Fruit fly (Drosophila melanogaster) whole organism, embryonic: Measurements from ENCODE around the gene CG31612.

Experiments
- Aef1 ChIP-seq: fragments of 200-800 bp; sonication (Bioruptor generic); IDR thresholded peaks from 3 replicates; pipeline ENCODE4 v1.3.6; 2022; ENCODE audit warnings: missing biosample characterization, missing genetic modification characterization
- Asciz ChIP-seq: fragments of 200-800 bp; sonication (Bioruptor generic); optimal IDR thresholded peaks from 2 replicates; lab custom pipeline; 2017; ENCODE audit warnings: missing biosample characterization, mild to moderate bottlenecking, missing genetic modification characterization, missing genetic modification reagents
- CG12071 ChIP-seq: fragments of 200-800 bp; sonication (Bioruptor generic); optimal IDR thresholded peaks from 3 replicates; lab custom pipeline; 2018; ENCODE audit warnings: missing biosample characterization, mild to moderate bottlenecking, missing genetic modification characterization
- CG1233 ChIP-seq: fragments of 200-800 bp; sonication (Bioruptor generic); optimal IDR thresholded peaks from 4 replicates; lab custom pipeline; 2018; ENCODE audit warnings: missing biosample characterization, mild to moderate bottlenecking, missing genetic modification characterization
- CG12391 ChIP-seq: fragments of 200-800 bp; sonication (Bioruptor generic); optimal IDR thresholded peaks from 3 replicates; lab custom pipeline; 2018; ENCODE audit warnings: missing biosample characterization, mild to moderate bottlenecking, missing genetic modification characterization, moderate library complexity
- CG14050 ChIP-seq: fragments of 200-800 bp; sonication (Bioruptor generic); IDR thresholded peaks from 3 replicates; pipeline ENCODE4 v1.3.6; 2022; ENCODE audit warnings: missing biosample characterization, missing genetic modification characterization
- CG16779 ChIP-seq: fragments of 200-800 bp; sonication (Bioruptor generic); IDR thresholded peaks from 2 replicates; pipeline ENCODE4 v1.3.6; 2022; ENCODE audit warnings: missing biosample characterization, missing genetic modification characterization
- CG17359 ChIP-seq: fragments of 200-800 bp; sonication (Bioruptor generic); optimal IDR thresholded peaks from 3 replicates; lab custom pipeline; 2018; ENCODE audit warnings: missing biosample characterization, mild to moderate bottlenecking, missing genetic modification characterization, moderate library complexity
- CG17568 ChIP-seq: fragments of 200-800 bp; sonication (Bioruptor generic); optimal IDR thresholded peaks from 2 replicates; lab custom pipeline; 2018; ENCODE audit warnings: missing biosample characterization, mild to moderate bottlenecking, missing genetic modification characterization, moderate library complexity
- CG30403 ChIP-seq: fragments of 200-800 bp; sonication (Bioruptor generic); optimal IDR thresholded peaks from 3 replicates; lab custom pipeline; 2016; ENCODE audit warnings: missing biosample characterization, missing genetic modification characterization
- CG31224 ChIP-seq: fragments of 200-800 bp; sonication (Bioruptor generic); IDR thresholded peaks from 2 replicates; pipeline ENCODE4 v1.3.6; 2022; ENCODE audit warnings: missing biosample characterization, missing genetic modification characterization
- CG31365 ChIP-seq: fragments of 200-800 bp; sonication (Bioruptor generic); optimal IDR thresholded peaks from 2 replicates; lab custom pipeline; 2018; ENCODE audit warnings: missing biosample characterization, mild to moderate bottlenecking, missing genetic modification characterization
- CG32767 ChIP-seq: fragments of 200-800 bp; sonication (Bioruptor generic); IDR thresholded peaks from 2 replicates; pipeline ENCODE4 v1.3.6; 2022; ENCODE audit warnings: missing biosample characterization, missing genetic modification characterization
- CG3281 ChIP-seq: fragments of 200-800 bp; sonication (Bioruptor generic); optimal IDR thresholded peaks from 3 replicates; lab custom pipeline; 2017; ENCODE audit warnings: missing biosample characterization, mild to moderate bottlenecking, missing genetic modification characterization
- CG33557 ChIP-seq: fragments of 200-800 bp; sonication (Bioruptor generic); optimal IDR thresholded peaks from 2 replicates; lab custom pipeline; 2019; ENCODE audit warnings: missing biosample characterization, mild to moderate bottlenecking, missing genetic modification characterization, moderate library complexity
- CG42726 ChIP-seq: fragments of 200-800 bp; sonication (Bioruptor generic); IDR thresholded peaks from 2 replicates; pipeline ENCODE4 v1.3.6; 2022; ENCODE audit warnings: missing biosample characterization, missing genetic modification characterization; ENCODE audit not compliant: partially characterized antibody
- CG6254 ChIP-seq: fragments of 200-800 bp; sonication (Bioruptor generic); optimal IDR thresholded peaks from 3 replicates; lab custom pipeline; 2017; ENCODE audit warnings: mild to moderate bottlenecking, missing biosample characterization, missing genetic modification reagents, missing genetic modification characterization
- CG6791 ChIP-seq: fragments of 200-800 bp; sonication (Bioruptor generic); IDR thresholded peaks from 3 replicates; pipeline ENCODE4 v1.3.6; 2022; ENCODE audit warnings: missing biosample characterization, missing genetic modification characterization; ENCODE audit not compliant: partially characterized antibody
- CG8089 ChIP-seq: fragments of 200-800 bp; sonication (Bioruptor generic); optimal IDR thresholded peaks from 3 replicates; lab custom pipeline; 2016; ENCODE audit warnings: missing biosample characterization, missing genetic modification characterization
- Doc2 ChIP-seq: fragments of 200-800 bp; sonication (Bioruptor generic); IDR thresholded peaks from 2 replicates; pipeline ENCODE4 v1.3.6; 2022; ENCODE audit warnings: missing biosample characterization, missing genetic modification characterization
- Dref ChIP-seq: fragments of 200-800 bp; sonication (Bioruptor generic); IDR thresholded peaks from 2 replicates; pipeline ENCODE4 v1.3.6; 2022; ENCODE audit warnings: missing biosample characterization, missing genetic modification characterization
- Drgx ChIP-seq: fragments of 200-800 bp; sonication (Bioruptor generic); IDR thresholded peaks from 2 replicates; pipeline ENCODE4 v1.3.6; 2022; ENCODE audit warnings: missing biosample characterization, missing genetic modification characterization
- Eip74EF ChIP-seq, 2 experiments: fragments of 200-800 bp in 1 of 2; fragments of >200 bp in 1 of 2; sonication (Bioruptor generic) in 1 of 2; optimal IDR thresholded peaks; 2 replicates each; lab custom pipeline; 2017 to 2019; ENCODE audit warnings: missing biosample characterization in 2 of 2, missing genetic modification characterization in 2 of 2, mild to moderate bottlenecking in 1 of 2, moderate library complexity in 1 of 2
- Elba2 ChIP-seq: fragments of 200-800 bp; sonication (Bioruptor generic); optimal IDR thresholded peaks from 3 replicates; lab custom pipeline; 2016; ENCODE audit warnings: missing biosample characterization, missing genetic modification characterization
- Ets65A ChIP-seq: fragments of 200-800 bp; sonication (Bioruptor generic); peaks from one replicate; lab custom pipeline; 2016; ENCODE audit warnings: missing biosample characterization, missing genetic modification characterization
- Fer3 ChIP-seq: fragments of 200-800 bp; sonication (Bioruptor generic); optimal IDR thresholded peaks from 2 replicates; lab custom pipeline; 2018; ENCODE audit warnings: missing biosample characterization, mild to moderate bottlenecking, missing genetic modification characterization, moderate library complexity
- GATAe ChIP-seq: fragments of 200-800 bp; sonication (Bioruptor generic); conservative IDR thresholded peaks from 2 replicates; pipeline ENCODE4 v1.3.6; 2022; ENCODE audit warnings: missing biosample characterization, missing genetic modification characterization
- H15 ChIP-seq: fragments of 200-800 bp; sonication (Bioruptor generic); IDR thresholded peaks from 3 replicates; pipeline ENCODE4 v1.3.6; 2022; ENCODE audit warnings: missing biosample characterization, missing genetic modification characterization
- Hey ChIP-seq: fragments of 200-800 bp; sonication (Bioruptor generic); optimal IDR thresholded peaks from 3 replicates; lab custom pipeline; 2018; ENCODE audit warnings: missing biosample characterization, mild to moderate bottlenecking, missing genetic modification characterization
- HmgD ChIP-seq: fragments of 200-800 bp; sonication (Bioruptor generic); optimal IDR thresholded peaks from 3 replicates; lab custom pipeline; 2016; ENCODE audit warnings: missing biosample characterization, missing genetic modification characterization
- NFAT ChIP-seq: fragments of 200-800 bp; sonication (Bioruptor generic); IDR thresholded peaks from 2 replicates; pipeline ENCODE4 v1.3.6; 2022; ENCODE audit warnings: missing biosample characterization, missing genetic modification characterization
- Ravus ChIP-seq: fragments of 200-800 bp; sonication (Bioruptor generic); IDR thresholded peaks from 2 replicates; pipeline ENCODE4 v1.3.6; 2022; ENCODE audit warnings: missing biosample characterization, missing genetic modification characterization
- Rfx ChIP-seq: fragments of 200-800 bp; sonication (Bioruptor generic); IDR thresholded peaks from 2 replicates; pipeline ENCODE4 v1.3.6; 2022; ENCODE audit warnings: missing biosample characterization, missing genetic modification characterization
- Vsx1 ChIP-seq: fragments of 200-800 bp; sonication (Bioruptor generic); optimal IDR thresholded peaks from 2 replicates; lab custom pipeline; 2017; ENCODE audit warnings: missing biosample characterization, mild to moderate bottlenecking, missing genetic modification characterization, missing genetic modification reagents
- ato ChIP-seq: fragments of 200-800 bp; sonication (Bioruptor generic); IDR thresholded peaks from 2 replicates; pipeline ENCODE4 v1.3.6; 2022; ENCODE audit warnings: missing biosample characterization, missing genetic modification characterization; ENCODE audit not compliant: partially characterized antibody
- bcd ChIP-seq: fragments of 200-800 bp; sonication (Bioruptor generic); optimal IDR thresholded peaks from 2 replicates; lab custom pipeline; 2017; ENCODE audit warnings: missing biosample characterization, mild to moderate bottlenecking, missing genetic modification characterization
- bigmax ChIP-seq: fragments of 200-800 bp; sonication (Bioruptor generic); optimal IDR thresholded peaks from 2 replicates; lab custom pipeline; 2018; ENCODE audit warnings: missing biosample characterization, mild to moderate bottlenecking, missing genetic modification characterization
- chinmo ChIP-seq: fragments of 200-800 bp; sonication (Bioruptor generic); IDR thresholded peaks from 4 replicates; pipeline ENCODE4 v1.3.6; 2022; ENCODE audit warnings: missing biosample characterization, missing genetic modification characterization; ENCODE audit not compliant: partially characterized antibody
- croc ChIP-seq: fragments of 200-800 bp; sonication (Bioruptor generic); conservative IDR thresholded peaks from 3 replicates; pipeline ENCODE4 v1.3.6; 2022; ENCODE audit warnings: missing biosample characterization, missing genetic modification characterization
- fd96Cb ChIP-seq: fragments of 200-800 bp; sonication (Bioruptor generic); optimal IDR thresholded peaks from 2 replicates; lab custom pipeline; 2018; ENCODE audit warnings: missing biosample characterization, mild to moderate bottlenecking, missing genetic modification characterization, moderate library complexity
- fru ChIP-seq: fragments of >200 bp; optimal IDR thresholded peaks from 2 replicates; lab custom pipeline; 2017
- gcm2 ChIP-seq: fragments of 200-800 bp; sonication (Bioruptor generic); optimal IDR thresholded peaks from 2 replicates; lab custom pipeline; 2016; ENCODE audit warnings: missing biosample characterization, missing genetic modification characterization
- grn ChIP-seq: fragments of 200-800 bp; sonication (Bioruptor generic); optimal IDR thresholded peaks from 3 replicates; lab custom pipeline; 2017; ENCODE audit warnings: missing biosample characterization, missing genetic modification characterization
- gsb ChIP-seq: fragments of 200-800 bp; sonication (Bioruptor generic); IDR thresholded peaks from 2 replicates; pipeline ENCODE4 v1.3.6; 2022; ENCODE audit warnings: missing biosample characterization, missing genetic modification characterization
- insv ChIP-seq, 2 experiments: fragments of 200-800 bp; sonication (Bioruptor generic); optimal IDR thresholded peaks; 3 replicates each; lab custom pipeline; 2016 to 2018; ENCODE audit warnings: missing biosample characterization in 2 of 2, missing genetic modification characterization in 2 of 2
- lab ChIP-seq: fragments of 200-800 bp; sonication (Bioruptor generic); optimal IDR thresholded peaks from 3 replicates; lab custom pipeline; 2017; ENCODE audit warnings: missing biosample characterization, missing genetic modification characterization, mild to moderate bottlenecking, moderate library complexity, missing genetic modification reagents
- pum ChIP-seq: fragments of 200-800 bp; sonication (Bioruptor generic); optimal IDR thresholded peaks from 2 replicates; lab custom pipeline; 2016; ENCODE audit warnings: missing biosample characterization, missing genetic modification characterization
- sens ChIP-seq: fragments of 200-800 bp; sonication (Bioruptor generic); peaks from one replicate; lab custom pipeline; 2016; ENCODE audit warnings: missing biosample characterization, missing genetic modification characterization
- sqz ChIP-seq: fragments of 200-800 bp; sonication (Bioruptor generic); optimal IDR thresholded peaks from 3 replicates; lab custom pipeline; 2018; ENCODE audit warnings: missing biosample characterization, mild to moderate bottlenecking, missing genetic modification characterization
- tx ChIP-seq: fragments of 200-800 bp; sonication (Bioruptor generic); optimal IDR thresholded peaks from 2 replicates; lab custom pipeline; 2016; ENCODE audit warnings: missing biosample characterization, missing genetic modification characterization
- z ChIP-seq: fragments of 200-800 bp; sonication (Bioruptor generic); IDR thresholded peaks from 3 replicates; pipeline ENCODE4 v1.3.6; 2022; ENCODE audit warnings: missing biosample characterization, missing genetic modification characterization
- zf30C ChIP-seq: fragments of 200-800 bp; sonication (Bioruptor generic); optimal IDR thresholded peaks from 3 replicates; lab custom pipeline; 2018; ENCODE audit warnings: missing biosample characterization, mild to moderate bottlenecking, missing genetic modification characterization

CG31612 gene

dm6 chr2L:21786991-21787390, 8.3 kb downstream of the CG31612 start (continued):
- TF ChIP-seq CG17359 (tag; lab: Kevin White, UChicago) (peak; percentile 67), Rfx (no peak; the same call in 1 of the 2 replicates), CG17568 (GFP tag; lab: Kevin White, UChicago) (no peak), sens (GFP tag; lab: Kevin White, UChicago) (peak; percentile 89), CG42726 (GFP tag; lab: Robert Waterston, UW) (no peak), ato (GFP tag; lab: Robert Waterston, UW) (no peak), bcd (GFP tag; lab: Kevin White, UChicago) (peak; percentile 54), pum (GFP tag; lab: Kevin White, UChicago) (peak; percentile 40), CG30403 (GFP tag; lab: Kevin White, UChicago) (peak; percentile 61), Doc2 (GFP tag; lab: Robert Waterston, UW) (no peak), CG12071 (GFP tag; lab: Kevin White, UChicago) (peak; percentile 20), NFAT (GFP tag; lab: Robert Waterston, UW) (no peak), lab (peak; percentile 77), CG12391 (peak; percentile 68), Ravus (GFP tag; lab: Robert Waterston, UW) (no peak), GATAe (GFP tag; lab: Robert Waterston, UW) (no peak), croc (GFP tag; lab: Robert Waterston, UW) (peak; percentile 27; the same call in 2 of the 3 replicates), CG31224 (GFP tag; lab: Robert Waterston, UW) (no peak), fru (lab: Kevin White, UChicago) (no peak), Eip74EF (GFP tag; optimal IDR thresholded peaks at IDR 0.05; lab: Kevin White, UChicago) (no peak), grn (GFP tag; lab: Kevin White, UChicago) (no peak), Aef1 (GFP tag; lab: Robert Waterston, UW) (peak; percentile 37; the same call in 1 of the 3 replicates), Vsx1 (GFP tag; lab: Kevin White, UChicago) (peak; percentile 0), Asciz (GFP tag; lab: Kevin White, UChicago) (peak; percentile 61), CG8089 (GFP tag; lab: Kevin White, UChicago) (peak; percentile 42), CG14050 (peak; percentile 34; the same call in 1 of the 3 replicates), fd96Cb (tag; lab: Kevin White, UChicago) (peak; percentile 54), HmgD (GFP tag; lab: Kevin White, UChicago) (no peak), H15 (peak; percentile 51; the same call in 1 of the 3 replicates), Drgx (GFP tag; lab: Robert Waterston, UW) (no peak), tx (GFP tag; lab: Kevin White, UChicago) (no peak), CG3281 (GFP tag; lab: Kevin White, UChicago) (peak; percentile 41), gsb (GFP tag; lab: Robert Waterston, UW) (no peak), CG16779 (GFP tag; lab: Robert Waterston, UW) (no peak), sqz (peak; percentile 29), zf30C (GFP tag; lab: Kevin White, UChicago) (peak; percentile 34), bigmax (GFP tag; lab: Kevin White, UChicago) (no peak), CG6254 (GFP tag; lab: Kevin White, UChicago) (no peak), Elba2 (GFP tag; lab: Kevin White, UChicago) (no peak), CG1233 (GFP tag; lab: Kevin White, UChicago) (peak; percentile 45), Dref (GFP tag; lab: Robert Waterston, UW) (no peak), Hey (tag; lab: Kevin White, UChicago) (no peak), insv (GFP tag; optimal IDR thresholded peaks at IDR 0.05; lab: Kevin White, UChicago) (no peak), gcm2 (no peak), CG31365 (no peak), Ets65A (GFP tag; lab: Kevin White, UChicago) (peak; percentile 90), Fer3 (peak; percentile 61), z (GFP tag; lab: Robert Waterston, UW) (no peak), CG6791 (GFP tag; lab: Robert Waterston, UW) (no peak), CG33557 (GFP tag; lab: Kevin White, UChicago) (peak; percentile 11), CG32767 (GFP tag; lab: Robert Waterston, UW) (no peak), chinmo (GFP tag; lab: Robert Waterston, UW) (no peak)
